Fruit fly (Drosophila melanogaster) whole organism, pupa: ENCODE measurements around the gene GluRIIB.

Source experiments
- CG10348 ChIP-seq: fragments of 200-800 bp; sonication (Bioruptor generic); IDR thresholded peaks from 2 replicates; pipeline ENCODE4 v1.3.6; 2022; ENCODE audit warnings: missing biosample characterization, missing genetic modification characterization
- CG12605 ChIP-seq: fragments of 200-800 bp; sonication (Bioruptor generic); IDR thresholded peaks from 2 replicates; pipeline ENCODE4 v1.3.6; 2022; ENCODE audit warnings: missing biosample characterization, missing genetic modification characterization
- CG13204 ChIP-seq: fragments of 200-800 bp; sonication (Bioruptor generic); optimal IDR thresholded peaks from 2 replicates; lab custom pipeline; 2018; ENCODE audit warnings: missing biosample characterization, mild to moderate bottlenecking, missing genetic modification characterization, moderate library complexity
- CG15710 ChIP-seq: fragments of 200-800 bp; sonication (Bioruptor generic); optimal IDR thresholded peaks from 2 replicates; lab custom pipeline; 2018; ENCODE audit warnings: missing biosample characterization, mild to moderate bottlenecking, missing genetic modification characterization, moderate library complexity
- CG17806 ChIP-seq: fragments of 200-800 bp; sonication (Bioruptor generic); optimal IDR thresholded peaks from 2 replicates; lab custom pipeline; 2018; ENCODE audit warnings: missing biosample characterization, mild to moderate bottlenecking, missing genetic modification characterization, moderate library complexity
- CG32121 ChIP-seq: fragments of 200-800 bp; sonication (Bioruptor generic); IDR thresholded peaks from 2 replicates; pipeline ENCODE4 v1.3.6; 2022; ENCODE audit warnings: missing biosample characterization, missing genetic modification characterization
- CG34367 ChIP-seq: fragments of 200-800 bp; sonication (Bioruptor generic); optimal IDR thresholded peaks from 2 replicates; lab custom pipeline; 2018; ENCODE audit warnings: missing biosample characterization, mild to moderate bottlenecking, missing genetic modification characterization
- CG4496 ChIP-seq: fragments of 200-800 bp; sonication (Bioruptor generic); IDR thresholded peaks from 3 replicates; pipeline ENCODE4 v1.3.6; 2022; ENCODE audit warnings: missing biosample characterization, missing genetic modification characterization
- CG8301 ChIP-seq: fragments of 200-800 bp; sonication (Bioruptor generic); optimal IDR thresholded peaks from 2 replicates; lab custom pipeline; 2018; ENCODE audit warnings: missing biosample characterization, mild to moderate bottlenecking, missing genetic modification characterization
- EcR ChIP-seq: fragments of 200-800 bp; sonication (Bioruptor generic); optimal IDR thresholded peaks from 3 replicates; lab custom pipeline; 2019; ENCODE audit warnings: missing biosample characterization, missing genetic modification characterization, mild to moderate bottlenecking, moderate library complexity, missing genetic modification reagents
- Snoo ChIP-seq: fragments of 200-800 bp; sonication (Bioruptor generic); optimal IDR thresholded peaks from 3 replicates; lab custom pipeline; 2017; ENCODE audit warnings: missing biosample characterization, mild to moderate bottlenecking, missing genetic modification characterization, inconsistent platforms

DNA sequence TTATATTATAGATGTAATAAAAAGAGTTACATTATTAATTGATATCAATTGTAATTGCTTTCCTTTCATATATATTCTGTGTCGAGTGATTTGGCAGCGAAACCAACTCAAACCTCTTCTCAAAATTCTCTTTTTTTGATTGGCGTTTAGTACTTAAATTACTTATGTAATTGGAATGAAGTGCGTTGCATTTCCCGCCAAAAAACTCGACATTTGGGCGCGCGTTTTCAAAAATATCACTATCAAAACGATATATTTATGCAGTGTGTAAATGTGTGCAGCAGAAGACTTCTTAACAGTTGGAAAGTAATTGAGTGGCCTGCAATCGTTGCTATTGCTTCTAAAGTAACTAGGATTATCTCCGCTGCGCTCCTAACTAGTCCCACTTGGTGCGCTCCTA is 22.1 kb upstream of the GluRIIB start:
- TF ChIP-seq CG17806 (tag; lab: Kevin White, UChicago) (no peak), CG12605 (no peak), CG10348 (GFP tag; lab: Robert Waterston, UW) (no peak), CG13204 (GFP tag; lab: Kevin White, UChicago) (no peak), CG34367 (tag; lab: Kevin White, UChicago) (no peak), EcR (GFP tag; lab: Kevin White, UChicago) (no peak), CG4496 (GFP tag; lab: Robert Waterston, UW) (no peak), Snoo (tag; lab: Kevin White, UChicago) (no peak), CG32121 (GFP tag; lab: Robert Waterston, UW) (no peak), CG8301 (tag; lab: Kevin White, UChicago) (no peak), CG15710 (tag; lab: Kevin White, UChicago) (no peak)
